Fruit fly (Drosophila melanogaster) whole organism, wandering third instar larva: ENCODE measurements around the gene CCKLR-17D3.
A peak's percentile ranks its signal among the peaks of the same experiment; 100 is the strongest.

Experiments
- Hr78 ChIP-seq: fragments of >200 bp; optimal IDR thresholded peaks from 2 replicates; lab custom pipeline; 2017; ENCODE audit warnings: missing biosample characterization, missing genetic modification characterization
- Mio ChIP-seq: sonication (Bioruptor generic); optimal IDR thresholded peaks from 2 replicates; lab custom pipeline; 2016; ENCODE audit warnings: missing biosample characterization, missing genetic modification characterization
- br ChIP-seq: fragments of 200-800 bp; sonication (Bioruptor generic); optimal IDR thresholded peaks from 2 replicates; lab custom pipeline; 2016; ENCODE audit warnings: missing biosample characterization, missing genetic modification characterization
- fru ChIP-seq: fragments of 200-800 bp; sonication (Bioruptor generic); optimal IDR thresholded peaks from 3 replicates; lab custom pipeline; 2016; ENCODE audit warnings: missing biosample characterization, mild to moderate bottlenecking, missing genetic modification characterization
- pan ChIP-seq: fragments of >200 bp; optimal IDR thresholded peaks from 2 replicates; lab custom pipeline; 2017
- psq ChIP-seq: fragments of 200-800 bp; sonication (Bioruptor generic); optimal IDR thresholded peaks from 3 replicates; lab custom pipeline; 2017; ENCODE audit warnings: missing biosample characterization, mild to moderate bottlenecking, missing genetic modification characterization, moderate library complexity
- sage ChIP-seq: fragments of 200-800 bp; sonication (Bioruptor generic); optimal IDR thresholded peaks from 2 replicates; lab custom pipeline; 2016; ENCODE audit warnings: missing biosample characterization, mild to moderate bottlenecking, missing genetic modification characterization

DNA sequence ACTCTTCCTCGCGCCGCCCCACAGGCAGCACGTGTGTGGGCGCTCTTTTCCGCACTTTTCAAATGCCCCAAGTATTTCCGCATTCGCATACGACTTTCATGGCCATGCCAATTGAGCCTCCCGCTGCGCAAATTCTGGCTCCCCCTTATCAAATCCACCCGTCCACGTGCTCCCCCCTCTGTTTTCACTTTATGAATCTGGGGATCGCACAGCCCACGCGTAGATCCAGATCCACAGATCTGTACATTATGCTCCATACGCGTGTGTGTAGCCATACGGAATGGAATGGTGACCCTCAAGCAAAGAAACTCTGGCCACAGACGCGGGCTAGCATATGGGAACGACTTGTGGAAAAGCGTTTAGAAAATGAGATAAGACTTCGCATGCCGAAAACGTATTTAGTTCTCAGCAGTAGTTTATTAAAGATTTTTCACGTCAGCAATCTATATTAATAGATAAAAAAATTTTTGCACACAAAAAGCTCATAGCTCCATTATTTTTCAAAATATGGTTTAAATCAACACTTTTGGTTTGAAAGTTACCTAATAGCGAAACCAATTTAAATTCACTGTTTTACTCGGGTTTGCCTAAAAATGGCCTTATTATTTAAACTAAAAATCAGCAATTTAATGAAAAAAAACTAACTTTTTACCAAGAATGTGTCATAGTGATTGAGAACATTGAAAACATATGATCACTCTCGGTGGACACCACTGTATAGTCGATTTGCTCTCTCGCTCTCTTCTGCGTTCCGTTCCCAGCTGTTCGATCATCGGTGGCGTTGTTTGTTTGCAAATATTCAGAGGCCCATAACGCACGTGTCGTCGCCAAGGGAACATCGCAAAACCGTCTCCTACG lies 15.8 kb upstream of the CCKLR-17D3 start:
- TF ChIP-seq pan (lab: Kevin White, UChicago) = no peak
- peak; percentile 68 for TF ChIP-seq fru (GFP tag; lab: Kevin White, UChicago)
- no peak for TF ChIP-seq Hr78 (GFP tag; lab: Kevin White, UChicago)
- TF ChIP-seq br (GFP tag; lab: Kevin White, UChicago) = peak; percentile 59
- no peak for TF ChIP-seq sage (GFP tag; lab: Kevin White, UChicago)
- peak; percentile 53 for TF ChIP-seq psq (GFP tag; lab: Kevin White, UChicago)
- no peak for TF ChIP-seq Mio
